Worm (Caenorhabditis elegans): ENCODE results near the gene C17H12.37.
"Not testable (repeated sequence)": the region's sequence is repeated elsewhere in the genome, so short reads cannot be mapped to it uniquely, and the experiment has no call there.

The C17H12.37 gene

ce11 chrIV:6821709-6822108 is 16.8 kb downstream of the C17H12.37 start:
- TF ChIP-seq nhr-76 (tag; optimal IDR thresholded peaks at IDR 0.05): no peak
- no peak for TF ChIP-seq elt-1 (tag; optimal IDR thresholded peaks at IDR 0.05)
- no peak for TF ChIP-seq pha-4 (tag; optimal IDR thresholded peaks at IDR 0.05)
- TF ChIP-seq nfya-1 (tag; optimal IDR thresholded peaks at IDR 0.05; ENCODE audit: insufficient read depth): no peak
- no peak for TF ChIP-seq skn-1 (tag; optimal IDR thresholded peaks at IDR 0.05)

ce11 chrIV:6822406-6822805 is 17.5 kb downstream of the C17H12.37 start, which contains the start of gene C17H12.6:
C17H12.6 (minus strand) TSS chrIV:6822506.
- TF ChIP-seq daf-12 (tag; optimal IDR thresholded peaks at IDR 0.05): no peak
- no peak for TF ChIP-seq nhr-237 (tag; optimal IDR thresholded peaks at IDR 0.05)
- no peak for TF ChIP-seq ceh-82 (tag; optimal IDR thresholded peaks at IDR 0.05)
- no peak for TF ChIP-seq nhr-76 (tag; optimal IDR thresholded peaks at IDR 0.05)
- no peak for TF ChIP-seq fkh-2 (tag; optimal IDR thresholded peaks at IDR 0.05)
- no peak for TF ChIP-seq nhr-25 (tag; optimal IDR thresholded peaks at IDR 0.05)
- no peak for TF ChIP-seq mml-1 (tag; optimal IDR thresholded peaks at IDR 0.05)
- TF ChIP-seq hmg-11 (tag; optimal IDR thresholded peaks at IDR 0.05): no peak
- TF ChIP-seq nhr-12 (tag; optimal IDR thresholded peaks at IDR 0.05): no peak
- TF ChIP-seq unc-39 (tag; optimal IDR thresholded peaks at IDR 0.05): no peak
- no peak for TF ChIP-seq eor-1 (tag; optimal IDR thresholded peaks at IDR 0.05)
- no peak for TF ChIP-seq sea-2 (GFP tag; optimal IDR thresholded peaks at IDR 0.05)
- TF ChIP-seq ceh-28 (tag; optimal IDR thresholded peaks at IDR 0.05): no peak

ce11 chrIV:6824622-6825021 is 19.7 kb downstream of the C17H12.37 start, which contains the start of gene H20E11.3:
H20E11.3 (plus strand) TSS chrIV:6824816.
- peak; percentile 56 for TF ChIP-seq elt-2 (tag; optimal IDR thresholded peaks at IDR 0.05)
- TF ChIP-seq nhr-25 (tag; optimal IDR thresholded peaks at IDR 0.05): no peak

ce11 chrIV:6827477-6827876 is 22.6 kb downstream of the C17H12.37 start, which contains the start of gene H20E11.2:
H20E11.2 (plus strand) TSS chrIV:6827777.
- not testable (repeated sequence) for TF ChIP-seq nhr-12, ceh-28, ceh-82 (tag; optimal IDR thresholded peaks at IDR 0.05)

ce11 chrIV:6829902-6830301 is 25.0 kb downstream of the C17H12.37 start, which contains the start of gene H20E11.1:
H20E11.1 (plus strand) TSS chrIV:6830145.
- TF ChIP-seq sea-2 (GFP tag; optimal IDR thresholded peaks at IDR 0.05): no peak
- TF ChIP-seq nhr-76 (tag; optimal IDR thresholded peaks at IDR 0.05): no peak
- TF ChIP-seq ceh-28 (tag; optimal IDR thresholded peaks at IDR 0.05): no peak
- TF ChIP-seq elt-2 (tag; optimal IDR thresholded peaks at IDR 0.05): peak; percentile 71
- no peak for TF ChIP-seq tbx-2 (tag; optimal IDR thresholded peaks at IDR 0.05)
- no peak for TF ChIP-seq ama-1 (optimal IDR thresholded peaks at IDR 0.05)
- no peak for TF ChIP-seq daf-12 (tag; optimal IDR thresholded peaks at IDR 0.05)
- no peak for TF ChIP-seq ceh-16 (tag; optimal IDR thresholded peaks at IDR 0.05)
- no peak for TF ChIP-seq snpc-4 (tag; optimal IDR thresholded peaks at IDR 0.05)
- peak; percentile 89 for TF ChIP-seq pqm-1 (tag; optimal IDR thresholded peaks at IDR 0.05)
- no peak for TF ChIP-seq nhr-11 (tag; optimal IDR thresholded peaks at IDR 0.05)
- TF ChIP-seq ztf-4 (tag; optimal IDR thresholded peaks at IDR 0.05): no peak

ce11 chrIV:6832194-6832593 is 27.3 kb downstream of the C17H12.37 start:
- TF ChIP-seq R02D3.7 (tag; optimal IDR thresholded peaks at IDR 0.05) (no peak), unc-39 (tag; optimal IDR thresholded peaks at IDR 0.05) (no peak), eor-1 (tag; optimal IDR thresholded peaks at IDR 0.05) (no peak)

ce11 chrIV:6833617-6834016 is 28.7 kb downstream of the C17H12.37 start:
- TF ChIP-seq ceh-82 (tag; optimal IDR thresholded peaks at IDR 0.05) (no peak), pqm-1 (tag; optimal IDR thresholded peaks at IDR 0.05) (no peak), egl-27 (tag; optimal IDR thresholded peaks at IDR 0.05) (no peak), lin-39 (tag; optimal IDR thresholded peaks at IDR 0.05) (peak; percentile 75), egl-5 (tag; optimal IDR thresholded peaks at IDR 0.05) (peak; percentile 56), ZK546.5 (tag; optimal IDR thresholded peaks at IDR 0.05) (no peak), eor-1 (tag; optimal IDR thresholded peaks at IDR 0.05) (no peak)

All from whole organism, L3 larva.